Fruit fly (Drosophila melanogaster) S2 (cell line): ENCODE results near the gene Ntf-2.

Source experiments
- CG8478 ChIP-seq: fragments of >200 bp; optimal IDR thresholded peaks from 2 replicates; lab custom pipeline; 2018
- CTCF ChIP-seq, 2 experiments: fragments of >200 bp; optimal IDR thresholded peaks; 2 replicates each; lab custom pipeline; 2018

The Ntf-2 gene

DNA sequence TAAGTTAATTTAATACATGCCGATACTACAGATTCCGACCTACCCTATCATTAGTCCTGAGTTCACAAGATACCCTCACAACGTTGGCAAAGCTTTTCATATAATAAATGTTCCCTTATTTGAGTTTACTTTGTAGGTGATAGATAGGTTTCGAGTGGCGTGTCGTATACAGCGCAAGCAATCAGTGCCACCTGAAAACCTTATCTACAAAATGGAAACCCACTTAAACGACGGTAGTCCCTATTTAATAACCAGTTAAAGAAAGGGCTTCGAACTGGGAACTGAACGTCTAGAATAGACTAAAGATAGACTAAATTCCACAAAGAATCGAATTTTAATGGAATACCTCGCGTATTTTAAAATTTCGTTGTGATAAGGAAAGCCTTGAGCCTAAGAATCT is 10.9 kb downstream of the Ntf-2 start:
- no peak for TF ChIP-seq CG8478
- TF ChIP-seq CTCF (optimal IDR thresholded peaks at IDR 0.05; lab: Kevin White, UChicago) = no peak

DNA sequence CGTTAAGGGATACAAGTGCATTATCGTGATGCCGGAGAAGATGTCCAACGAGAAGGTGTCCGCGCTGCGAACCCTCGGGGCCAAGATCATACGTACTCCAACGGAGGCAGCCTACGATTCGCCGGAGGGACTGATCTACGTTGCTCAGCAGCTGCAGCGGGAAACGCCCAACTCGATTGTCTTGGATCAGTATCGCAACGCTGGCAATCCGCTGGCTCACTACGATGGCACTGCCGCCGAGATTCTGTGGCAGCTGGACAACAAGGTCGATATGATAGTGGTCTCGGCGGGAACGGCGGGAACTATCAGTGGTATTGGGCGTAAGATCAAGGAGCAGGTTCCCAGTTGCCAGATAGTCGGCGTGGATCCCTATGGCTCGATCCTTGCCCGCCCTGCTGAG is 12.4 kb downstream of the Ntf-2 start:
- no peak for TF ChIP-seq CG8478
- TF ChIP-seq CTCF (optimal IDR thresholded peaks at IDR 0.05; lab: Kevin White, UChicago) = no peak

DNA sequence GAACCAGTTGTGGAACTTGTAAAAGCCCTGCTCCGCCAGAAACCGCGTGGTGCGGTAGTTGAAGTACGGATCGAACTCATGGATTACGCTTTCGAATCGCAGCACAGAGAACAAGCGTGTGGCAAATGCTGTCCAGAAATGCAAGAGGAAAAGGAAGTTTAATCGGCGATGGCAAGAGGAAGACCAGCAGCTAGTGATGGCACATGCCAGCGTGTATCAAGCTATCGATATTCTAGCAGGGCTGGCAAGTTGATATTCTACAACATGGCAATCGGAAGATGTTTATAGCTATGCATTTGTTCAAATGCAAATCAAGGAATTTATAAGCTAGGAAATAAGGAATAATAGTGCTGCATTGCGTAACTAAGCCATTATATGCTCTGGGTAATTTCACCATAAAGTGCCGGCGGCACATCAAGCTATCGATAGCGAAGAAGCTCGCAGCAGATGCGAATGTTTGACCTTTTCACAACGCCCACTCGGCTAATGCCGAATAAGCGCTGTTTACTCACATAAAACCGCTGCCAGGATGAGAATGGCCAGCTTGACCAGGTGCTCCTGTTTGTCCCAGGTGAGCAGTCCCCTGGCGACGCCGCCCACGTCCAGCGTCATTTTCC is 17.9 kb downstream of the Ntf-2 start:
- no peak for TF ChIP-seq CTCF (optimal IDR thresholded peaks at IDR 0.05; lab: Kevin White, UChicago)
- no peak for TF ChIP-seq CG8478

DNA sequence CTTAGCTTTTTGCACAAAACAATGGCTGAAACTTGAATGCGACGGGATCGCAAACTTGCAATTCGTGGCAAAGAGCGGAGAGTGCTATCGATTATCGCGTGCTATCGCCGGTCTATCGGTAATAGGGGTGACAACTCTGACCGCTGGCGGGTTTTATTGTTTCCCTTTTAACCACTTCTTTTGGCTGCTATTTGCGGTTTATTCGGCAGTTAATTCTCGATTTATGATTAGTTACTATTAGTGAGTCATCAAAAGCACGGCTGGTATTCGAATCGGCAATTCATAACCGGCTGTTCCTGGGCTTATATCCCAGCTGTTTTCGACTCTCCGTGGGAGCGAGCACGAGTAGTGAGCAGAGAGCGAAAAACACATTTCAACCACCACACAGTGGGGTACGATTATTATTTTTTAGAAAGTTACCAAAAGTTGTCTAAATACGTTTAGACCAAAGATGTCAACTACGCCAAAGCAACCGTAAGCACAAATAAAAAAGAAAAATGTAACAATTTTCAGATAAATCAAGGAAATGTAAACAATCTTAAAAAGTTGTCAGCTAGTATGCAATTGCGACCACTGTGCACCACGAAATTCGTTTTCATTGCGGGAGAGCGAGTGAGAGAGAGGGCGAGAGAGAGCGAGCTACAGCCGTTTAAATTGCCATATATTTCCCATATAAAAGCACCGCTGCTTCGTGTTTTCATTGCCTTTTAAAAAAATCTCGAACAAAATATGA is 18.7 kb downstream of the Ntf-2 start, which contains the start of the genes Stt3A and bves:
Gene Stt3A (minus strand): TSS at position 89 of the 733 bp plus-strand sequence.
Gene bves (plus strand): TSS at position 115 of the 733 bp plus-strand sequence.
- TF ChIP-seq CG8478 = no peak
- no peak for TF ChIP-seq CTCF (optimal IDR thresholded peaks at IDR 0.05; lab: Kevin White, UChicago)

DNA sequence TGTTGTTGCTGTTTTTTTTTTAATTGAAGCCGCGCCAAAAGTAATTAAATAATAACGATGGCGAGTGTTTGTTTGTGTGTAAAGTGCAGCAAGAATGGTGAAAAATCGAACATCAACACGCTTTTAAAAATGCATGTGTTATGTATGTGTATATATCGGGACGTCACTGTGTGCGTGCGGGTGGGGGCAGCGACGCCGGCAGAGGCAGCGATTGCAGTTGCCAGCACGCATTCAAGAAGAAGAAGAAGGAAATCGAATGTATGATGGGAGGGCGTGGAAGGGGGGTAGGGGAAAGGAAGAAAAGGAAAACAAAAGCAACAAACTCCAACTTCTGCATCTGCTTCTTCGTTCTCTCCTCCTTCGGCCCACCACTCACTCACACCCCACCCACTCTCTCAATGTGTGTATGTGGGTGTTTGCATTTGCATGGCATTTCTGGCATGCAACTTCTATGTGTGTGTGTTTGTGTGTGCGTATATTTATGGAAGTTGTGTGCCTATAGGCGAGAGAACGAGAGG is 19.8 kb downstream of the Ntf-2 start:
- TF ChIP-seq CG8478 (no peak), CTCF (optimal IDR thresholded peaks at IDR 0.05; lab: Kevin White, UChicago) (no peak)

DNA sequence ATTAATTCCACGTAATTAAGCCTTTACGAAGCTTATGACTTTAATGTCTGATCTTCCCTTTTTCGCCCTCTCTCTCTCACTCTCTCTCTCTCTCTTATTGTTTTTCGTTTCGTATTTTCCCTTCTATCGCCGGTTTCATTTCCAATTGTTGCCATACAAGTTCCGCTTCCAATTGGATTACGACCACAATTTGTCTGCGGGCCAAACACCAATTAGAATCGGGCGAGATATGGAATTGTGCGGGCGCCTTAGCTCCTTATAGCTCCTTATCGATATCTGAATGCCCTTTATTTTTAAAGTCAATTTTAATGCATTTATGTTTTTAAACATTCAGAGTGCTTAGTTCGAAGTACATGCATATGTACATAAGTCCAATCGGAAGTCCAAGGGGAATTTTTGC is 21.5 kb downstream of the Ntf-2 start:
- TF ChIP-seq CG8478 (no peak), CTCF (optimal IDR thresholded peaks at IDR 0.05; lab: Kevin White, UChicago) (no peak)

DNA sequence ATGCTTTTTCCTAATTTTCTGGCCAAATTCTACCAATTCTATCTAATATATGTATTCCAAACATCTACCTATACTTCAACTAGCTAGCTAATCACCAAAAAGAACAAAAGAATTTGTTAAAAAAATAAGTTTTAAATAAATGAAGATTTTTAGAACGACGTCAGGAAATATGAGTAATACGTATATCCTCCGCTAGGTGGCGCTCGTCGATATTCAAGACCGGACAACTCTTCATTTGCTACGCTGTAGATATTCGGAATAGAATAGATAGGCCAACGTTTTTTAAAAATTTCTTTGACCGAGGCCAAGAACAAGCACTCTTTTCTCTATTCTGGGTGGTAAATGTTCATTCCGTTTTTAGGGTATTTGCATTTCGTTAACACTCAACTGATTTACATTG is 23.2 kb downstream of the Ntf-2 start:
- TF ChIP-seq CG8478 (no peak), CTCF (optimal IDR thresholded peaks at IDR 0.05; lab: Kevin White, UChicago) (peak; percentile 68 to 82)

DNA sequence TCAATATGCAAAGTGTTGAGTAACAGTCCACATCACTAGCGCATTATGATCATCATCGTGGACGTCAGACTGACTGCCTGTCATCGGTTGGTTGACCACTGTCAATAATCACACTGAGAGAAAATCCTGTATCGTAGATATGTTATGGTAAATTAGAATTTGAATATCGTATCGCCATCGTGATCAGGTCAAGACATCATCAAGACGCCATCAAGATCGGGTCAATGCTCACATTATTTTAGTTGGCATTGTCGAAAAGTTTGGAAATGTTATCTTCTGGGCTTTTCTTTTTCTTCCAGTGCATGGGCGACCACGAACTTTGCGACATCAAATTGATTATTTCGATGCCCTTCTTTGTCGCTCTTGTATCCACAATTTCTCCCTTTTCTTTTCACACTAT is 23.7 kb downstream of the Ntf-2 start:
- TF ChIP-seq CTCF (optimal IDR thresholded peaks at IDR 0.05; lab: Kevin White, UChicago) (no peak), CG8478 (no peak)

DNA sequence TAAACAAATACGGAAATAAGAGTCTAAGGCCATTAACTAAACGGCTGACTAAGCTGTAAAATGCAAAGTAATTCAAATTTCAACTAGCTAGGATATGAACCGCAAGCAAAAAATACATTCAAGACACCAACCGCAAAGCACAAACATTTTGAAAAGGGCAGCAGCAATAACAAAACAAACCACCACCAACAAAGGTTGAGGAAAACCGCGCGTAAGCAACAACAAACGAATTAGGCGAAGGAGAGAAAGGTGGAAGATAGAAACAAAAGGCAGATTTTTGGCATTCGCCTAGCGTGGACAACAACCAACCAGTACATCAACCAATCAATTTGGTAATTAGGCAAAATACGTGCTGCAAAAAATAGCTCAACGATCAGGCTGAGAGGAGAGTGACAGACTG is 25.3 kb downstream of the Ntf-2 start:
- TF ChIP-seq CG8478 (no peak), CTCF (optimal IDR thresholded peaks at IDR 0.05; lab: Kevin White, UChicago) (peak; percentile 73 to 84)

DNA sequence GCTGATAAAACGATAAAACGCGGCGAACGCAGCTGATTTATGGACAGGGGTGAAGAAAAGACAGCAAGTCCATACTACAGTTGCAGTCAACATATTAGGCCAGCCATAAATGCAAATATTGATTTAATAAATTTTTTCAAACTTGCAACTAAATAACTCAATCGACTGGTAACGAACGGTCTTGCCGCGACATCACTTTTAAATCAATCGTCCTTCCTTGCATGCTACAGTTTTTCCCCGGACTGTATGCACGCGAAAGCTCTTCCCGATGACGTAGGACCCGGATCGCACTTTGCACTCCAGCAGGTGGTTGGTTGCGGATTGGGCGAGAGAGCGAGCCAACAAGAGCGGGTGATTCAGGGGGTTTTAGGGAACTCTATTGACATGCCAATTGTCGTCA is 29.7 kb downstream of the Ntf-2 start:
- no peak for TF ChIP-seq CG8478
- TF ChIP-seq CTCF (optimal IDR thresholded peaks at IDR 0.05; lab: Kevin White, UChicago) = no peak

DNA sequence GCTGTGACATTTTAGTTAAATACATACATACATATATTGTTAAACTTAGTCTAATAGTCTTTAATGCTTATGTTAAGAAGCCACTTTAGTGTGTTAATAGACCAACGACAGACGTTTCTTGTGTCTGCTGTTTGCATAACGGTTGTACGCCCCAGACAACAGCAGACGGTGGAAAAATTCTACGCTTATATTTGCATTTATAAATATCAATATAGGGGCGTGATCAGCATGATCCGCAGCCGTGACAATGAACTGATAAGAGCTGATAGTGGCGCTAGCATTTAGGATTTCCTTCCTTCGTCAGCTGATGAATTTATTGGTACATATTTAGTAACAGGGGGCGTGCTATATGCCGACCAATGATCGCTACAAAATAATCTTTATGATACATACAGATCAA is 30.5 kb downstream of the Ntf-2 start:
- TF ChIP-seq CG8478 = no peak
- no peak for TF ChIP-seq CTCF (optimal IDR thresholded peaks at IDR 0.05; lab: Kevin White, UChicago)

DNA sequence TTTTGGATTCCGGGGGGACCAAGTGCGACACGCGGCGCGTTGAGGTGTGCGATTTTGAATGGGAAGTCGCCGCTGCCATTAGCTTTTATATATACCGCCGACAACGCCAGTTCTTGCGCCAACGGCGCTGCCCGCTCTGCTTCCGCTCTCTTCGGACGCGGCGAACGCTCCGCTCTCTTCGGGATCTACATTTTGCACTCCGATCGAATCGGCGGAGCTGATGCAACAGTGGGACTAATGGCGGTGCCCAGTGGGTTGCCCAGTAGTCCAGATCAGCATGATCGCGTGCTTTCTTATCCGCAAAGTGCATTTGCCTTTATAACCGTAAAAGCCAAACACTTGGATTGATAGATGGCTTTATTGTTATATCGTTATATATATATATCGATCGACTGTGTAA is 32.2 kb downstream of the Ntf-2 start, which contains the start of gene CG32512:
Gene CG32512 (minus strand): TSS at position 67 of the 400 bp plus-strand sequence.
- no peak for TF ChIP-seq CTCF (optimal IDR thresholded peaks at IDR 0.05; lab: Kevin White, UChicago)
- TF ChIP-seq CG8478 = no peak

DNA sequence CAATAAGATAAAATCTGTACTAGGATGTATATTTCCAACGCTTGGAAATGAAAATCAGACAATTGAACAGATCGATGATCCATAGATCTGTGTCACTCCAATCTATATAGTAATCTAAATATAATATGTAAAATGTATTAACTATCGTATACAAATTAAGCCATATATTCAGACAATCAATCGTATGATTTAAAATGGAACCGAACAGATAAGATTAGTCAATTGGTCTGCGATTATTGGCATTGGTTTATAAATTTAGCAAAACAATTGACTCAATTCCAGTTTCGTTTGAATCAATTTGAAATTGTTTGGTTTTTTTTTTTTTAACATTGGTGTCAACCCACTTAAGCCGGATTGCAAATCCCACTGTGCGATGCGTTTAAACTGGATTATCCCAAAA is 32.6 kb downstream of the Ntf-2 start:
- TF ChIP-seq CG8478 = no peak
- TF ChIP-seq CTCF (optimal IDR thresholded peaks at IDR 0.05; lab: Kevin White, UChicago) = no peak

DNA sequence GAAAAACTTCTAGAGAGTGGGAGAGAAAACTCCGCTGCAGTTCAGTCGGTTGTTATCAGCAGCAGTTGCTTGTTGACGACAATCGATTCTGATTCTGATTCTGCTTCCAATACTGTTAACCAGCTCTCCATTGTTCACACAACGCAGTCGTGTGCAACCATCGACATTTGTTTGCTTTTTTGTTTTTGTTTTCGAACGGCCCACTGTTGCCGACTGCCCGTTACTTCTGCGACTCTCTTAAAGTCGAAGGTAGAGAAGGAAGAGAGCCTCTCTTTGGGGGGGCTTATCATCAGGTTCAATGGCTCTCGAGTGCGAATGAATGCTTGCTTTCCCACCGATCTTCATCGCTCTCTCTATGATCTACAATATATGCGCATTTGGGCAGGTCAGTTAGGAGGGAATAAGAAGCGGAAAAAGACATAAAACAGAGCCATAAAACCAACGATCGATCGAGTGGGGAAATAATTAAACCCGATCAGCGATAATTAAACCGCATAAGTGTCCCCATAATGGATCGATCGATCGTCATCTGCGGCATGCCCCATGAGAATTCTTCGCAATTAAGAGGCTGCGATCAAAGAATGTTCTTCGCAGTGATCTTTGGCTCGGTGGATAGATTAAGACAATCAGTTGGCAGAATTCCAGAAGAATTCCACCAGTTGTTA is 36.6 kb downstream of the Ntf-2 start:
- TF ChIP-seq CTCF (optimal IDR thresholded peaks at IDR 0.05; lab: Kevin White, UChicago) = no peak
- no peak for TF ChIP-seq CG8478

DNA sequence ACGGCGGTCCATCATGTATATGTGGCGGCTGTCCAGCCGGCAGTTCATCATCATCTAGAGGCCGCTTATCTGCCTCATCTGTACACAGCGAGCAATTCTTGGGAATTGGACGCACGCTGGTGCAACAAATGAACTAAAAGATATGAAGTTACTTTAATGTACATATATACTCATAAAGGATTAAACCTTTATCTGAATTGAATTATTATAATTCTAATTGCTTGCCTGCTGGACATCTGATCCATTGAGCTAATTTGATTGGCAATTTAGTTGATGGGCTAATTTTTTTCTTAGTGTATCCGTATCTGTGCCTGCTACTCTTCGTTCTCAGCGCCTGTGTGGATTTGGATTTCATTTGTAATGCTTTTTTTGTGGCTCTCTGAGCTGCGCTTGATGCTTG is 37.7 kb downstream of the Ntf-2 start:
- TF ChIP-seq CG8478 (no peak), CTCF (optimal IDR thresholded peaks at IDR 0.05; lab: Kevin White, UChicago) (no peak)
